Worm (Caenorhabditis elegans): ENCODE measurements around the gene T04C9.1.

DNA sequence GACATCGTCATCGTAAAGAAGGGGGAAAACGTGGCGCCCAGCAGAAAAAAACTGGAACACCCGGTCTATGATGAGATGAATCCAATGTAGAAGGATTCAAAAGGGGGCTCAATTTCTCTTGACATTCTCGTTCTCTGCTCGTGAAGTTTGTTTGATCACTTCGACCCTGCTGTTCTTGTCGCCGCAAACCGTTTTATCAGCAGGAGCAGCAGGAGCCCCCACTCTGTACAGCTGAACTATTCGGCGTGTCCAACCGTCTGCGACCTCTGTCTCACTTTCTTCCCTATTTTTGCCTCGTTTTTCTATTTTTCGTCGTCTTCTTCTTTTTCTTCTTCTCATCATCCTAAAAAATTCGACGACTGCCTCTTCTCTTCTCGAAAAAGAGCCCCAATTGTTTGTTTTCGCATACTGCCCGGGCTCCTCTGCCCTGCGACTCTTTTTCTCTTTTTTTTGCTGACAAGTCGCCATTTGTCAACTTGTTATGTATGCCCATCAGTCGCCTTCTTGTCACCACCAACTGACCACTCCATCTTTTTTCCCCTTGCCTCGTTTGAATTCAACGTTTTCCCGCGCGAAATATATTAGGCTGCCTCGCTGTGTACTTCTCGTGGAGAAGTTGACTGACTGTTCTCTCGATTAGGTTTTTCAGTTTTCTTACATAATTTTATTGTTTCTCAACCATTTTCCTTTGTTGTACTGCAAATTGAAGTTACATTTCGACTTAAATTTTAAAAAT, 3.9 kb upstream of the T04C9.1 start:
- no peak for TF ChIP-seq unc-130 (GFP tag; optimal IDR thresholded peaks at IDR 0.05)
- no peak for TF ChIP-seq pha-4 (GFP tag; IDR thresholded peaks at IDR 0.05)
- TF ChIP-seq pha-4 (tag; optimal IDR thresholded peaks at IDR 0.05) = no peak
- no peak for TF ChIP-seq D1046.2 (GFP tag; IDR thresholded peaks at IDR 0.05)

Measured in whole organism, L4 larva.